Worm (Caenorhabditis elegans) whole organism, L1 larva: ENCODE data around the gene mex-6.

Source experiments
- Y116A8C.19 ChIP-seq: sonication (generic microtip); optimal IDR thresholded peaks from 2 replicates; lab custom pipeline; 2016; ENCODE audit warnings: missing compliant biosample characterization, missing genetic modification characterization, borderline replicate concordance
- ztf-4 ChIP-seq: fragments of 150-350 bp; optimal IDR thresholded peaks from 2 replicates; lab custom pipeline; 2014; ENCODE audit warnings: missing biosample characterization, missing genetic modification characterization

DNA sequence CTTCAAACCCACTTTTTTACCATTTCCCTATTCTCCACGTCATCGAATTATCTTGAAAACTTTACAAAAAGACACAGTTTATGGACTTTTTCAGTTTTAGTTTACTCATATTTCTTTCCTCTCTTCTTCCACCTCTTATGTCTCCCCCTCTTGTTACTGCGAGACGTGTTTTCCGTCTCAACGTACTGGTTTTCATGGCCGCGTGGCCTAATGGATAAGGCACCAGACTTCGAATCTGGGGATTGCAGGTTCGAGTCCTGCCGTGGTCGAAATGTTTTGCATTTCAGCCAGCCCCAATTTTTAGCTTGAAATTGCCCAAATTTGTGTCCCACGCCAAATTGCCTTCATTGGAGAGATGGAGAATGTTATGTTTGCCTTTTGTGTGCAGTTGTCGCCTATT lies 42.1 kb downstream of the mex-6 start:
- TF ChIP-seq ztf-4, result no peak
- no peak for TF ChIP-seq Y116A8C.19 (tag; lab: Kevin White, UChicago)
